Fruit fly (Drosophila melanogaster) whole organism, embryonic: ENCODE results near the gene CG7182.

Experiments used
- Atf3 ChIP-seq: fragments of 200-800 bp; sonication (Bioruptor generic); optimal IDR thresholded peaks from 3 replicates; lab custom pipeline; 2016; ENCODE audit warnings: missing biosample characterization, missing genetic modification characterization
- Blimp-1 ChIP-seq: fragments of 200-800 bp; sonication (Bioruptor generic); optimal IDR thresholded peaks from 3 replicates; lab custom pipeline; 2018; ENCODE audit warnings: missing biosample characterization, missing genetic modification characterization, mild to moderate bottlenecking, moderate library complexity, missing genetic modification reagents
- BtbVII ChIP-seq: fragments of 200-800 bp; sonication (Bioruptor generic); optimal IDR thresholded peaks from 3 replicates; lab custom pipeline; 2017; ENCODE audit warnings: missing biosample characterization, mild to moderate bottlenecking, missing genetic modification characterization
- CG12155 ChIP-seq: fragments of 200-800 bp; sonication (Bioruptor generic); optimal IDR thresholded peaks from 3 replicates; lab custom pipeline; 2016; ENCODE audit warnings: missing biosample characterization, missing genetic modification characterization
- CG12236 ChIP-seq: fragments of 200-800 bp; sonication (Bioruptor generic); optimal IDR thresholded peaks from 2 replicates; lab custom pipeline; 2016; ENCODE audit warnings: missing biosample characterization, missing genetic modification characterization
- CG12299 ChIP-seq: fragments of 200-800 bp; sonication (Bioruptor generic); optimal IDR thresholded peaks from 2 replicates; lab custom pipeline; 2018; ENCODE audit warnings: missing biosample characterization, mild to moderate bottlenecking, missing genetic modification characterization
- CG12744 ChIP-seq: fragments of 200-800 bp; sonication (Bioruptor generic); optimal IDR thresholded peaks from 2 replicates; lab custom pipeline; 2016; ENCODE audit warnings: missing biosample characterization, missing genetic modification characterization
- CG14860 ChIP-seq: fragments of 200-800 bp; sonication (Bioruptor generic); IDR thresholded peaks from 3 replicates; pipeline ENCODE4 v1.3.6; 2022; ENCODE audit warnings: missing biosample characterization, missing genetic modification characterization; ENCODE audit not compliant: partially characterized antibody
- CG17829 ChIP-seq: fragments of 200-800 bp; optimal IDR thresholded peaks from 2 replicates; lab custom pipeline; 2019; ENCODE audit warnings: missing biosample characterization, mild to moderate bottlenecking, missing genetic modification characterization, moderate library complexity
- CG18262 ChIP-seq: fragments of 200-800 bp; optimal IDR thresholded peaks from 3 replicates; lab custom pipeline; 2019; ENCODE audit warnings: missing biosample characterization, mild to moderate bottlenecking, missing genetic modification characterization, moderate library complexity
- CG1832 ChIP-seq: fragments of 200-800 bp; sonication (Bioruptor generic); optimal IDR thresholded peaks from 2 replicates; lab custom pipeline; 2017; ENCODE audit warnings: missing biosample characterization, mild to moderate bottlenecking, missing genetic modification characterization, inconsistent platforms
- CG2889 ChIP-seq: fragments of 200-800 bp; sonication (Bioruptor generic); IDR thresholded peaks from 3 replicates; pipeline ENCODE4 v1.3.6; 2022; ENCODE audit warnings: missing biosample characterization, missing genetic modification characterization
- CG30020 ChIP-seq: fragments of 200-800 bp; optimal IDR thresholded peaks from 2 replicates; lab custom pipeline; 2019; ENCODE audit warnings: missing biosample characterization, mild to moderate bottlenecking, missing genetic modification characterization, moderate library complexity
- CG5953 ChIP-seq: fragments of 200-800 bp; sonication (Bioruptor generic); IDR thresholded peaks from 2 replicates; pipeline ENCODE4 v1.3.6; 2022; ENCODE audit warnings: missing biosample characterization, missing genetic modification characterization
- CG6791 ChIP-seq: fragments of 200-800 bp; sonication (Bioruptor generic); IDR thresholded peaks from 3 replicates; pipeline ENCODE4 v1.3.6; 2022; ENCODE audit warnings: missing biosample characterization, missing genetic modification characterization; ENCODE audit not compliant: partially characterized antibody
- CG8089 ChIP-seq: fragments of 200-800 bp; sonication (Bioruptor generic); optimal IDR thresholded peaks from 3 replicates; lab custom pipeline; 2016; ENCODE audit warnings: missing biosample characterization, missing genetic modification characterization
- CG9215 ChIP-seq: fragments of 200-800 bp; sonication (Bioruptor generic); IDR thresholded peaks from 2 replicates; pipeline ENCODE4 v1.3.6; 2022; ENCODE audit warnings: missing biosample characterization, missing genetic modification characterization
- CoRest ChIP-seq: fragments of 200-800 bp; sonication (Bioruptor generic); optimal IDR thresholded peaks from 3 replicates; lab custom pipeline; 2018; ENCODE audit warnings: missing biosample characterization, mild to moderate bottlenecking, missing genetic modification characterization, moderate library complexity
- Dad ChIP-seq: fragments of 200-800 bp; sonication (Bioruptor generic); optimal IDR thresholded peaks from 3 replicates; lab custom pipeline; 2016; ENCODE audit warnings: missing biosample characterization, missing genetic modification characterization
- Ets97D ChIP-seq: fragments of 200-800 bp; sonication (Bioruptor generic); optimal IDR thresholded peaks from 3 replicates; lab custom pipeline; 2016; ENCODE audit warnings: missing biosample characterization, missing genetic modification characterization
- Hey ChIP-seq: fragments of 200-800 bp; sonication (Bioruptor generic); optimal IDR thresholded peaks from 3 replicates; lab custom pipeline; 2018; ENCODE audit warnings: missing biosample characterization, mild to moderate bottlenecking, missing genetic modification characterization
- Hr3 ChIP-seq: fragments of 200-800 bp; sonication (Bioruptor generic); optimal IDR thresholded peaks from 3 replicates; lab custom pipeline; 2016; ENCODE audit warnings: missing biosample characterization, missing genetic modification characterization
- Hr39 ChIP-seq: fragments of >200 bp; optimal IDR thresholded peaks from 2 replicates; lab custom pipeline; 2017
- Hr78 ChIP-seq, 2 experiments: fragments of 200-800 bp in 1 of 2; fragments of >200 bp in 1 of 2; sonication (Bioruptor generic) in 1 of 2; optimal IDR thresholded peaks; 2 replicates each; lab custom pipeline; 2017 to 2019; ENCODE audit warnings: missing biosample characterization in 2 of 2, missing genetic modification characterization in 2 of 2, mild to moderate bottlenecking in 1 of 2, moderate library complexity in 1 of 2
- MBD-R2 ChIP-seq: fragments of 200-800 bp; sonication (Bioruptor generic); IDR thresholded peaks from 2 replicates; pipeline ENCODE4 v1.3.6; 2022; ENCODE audit warnings: missing biosample characterization, missing genetic modification characterization
- MTF-1 ChIP-seq: fragments of 200-800 bp; sonication (Bioruptor generic); optimal IDR thresholded peaks from 2 replicates; lab custom pipeline; 2018; ENCODE audit warnings: missing biosample characterization, mild to moderate bottlenecking, missing genetic modification characterization, borderline replicate concordance
- NK7.1 ChIP-seq: fragments of 200-800 bp; sonication (Bioruptor generic); optimal IDR thresholded peaks from 3 replicates; lab custom pipeline; 2016; ENCODE audit warnings: missing biosample characterization, missing genetic modification characterization
- Rfx ChIP-seq: fragments of 200-800 bp; sonication (Bioruptor generic); IDR thresholded peaks from 2 replicates; pipeline ENCODE4 v1.3.6; 2022; ENCODE audit warnings: missing biosample characterization, missing genetic modification characterization
- abd-A ChIP-seq: fragments of 200-800 bp; sonication (Bioruptor generic); optimal IDR thresholded peaks from 3 replicates; lab custom pipeline; 2019; ENCODE audit warnings: missing biosample characterization, mild to moderate bottlenecking, missing genetic modification characterization, moderate library complexity
- ase ChIP-seq: fragments of 200-800 bp; sonication (Bioruptor generic); IDR thresholded peaks from 3 replicates; pipeline ENCODE4 v1.3.6; 2022; ENCODE audit warnings: missing biosample characterization, missing genetic modification characterization
- bigmax ChIP-seq: fragments of 200-800 bp; sonication (Bioruptor generic); optimal IDR thresholded peaks from 2 replicates; lab custom pipeline; 2018; ENCODE audit warnings: missing biosample characterization, mild to moderate bottlenecking, missing genetic modification characterization
- bowl ChIP-seq: fragments of 200-800 bp; sonication (Bioruptor generic); IDR thresholded peaks from 2 replicates; pipeline ENCODE4 v1.3.6; 2022; ENCODE audit warnings: missing biosample characterization, missing genetic modification characterization
- ci ChIP-seq: fragments of 200-800 bp; sonication (Bioruptor generic); IDR thresholded peaks from 3 replicates; pipeline ENCODE4 v1.3.6; 2022; ENCODE audit warnings: missing biosample characterization, missing genetic modification characterization
- dati ChIP-seq: fragments of 200-800 bp; sonication (Bioruptor generic); IDR thresholded peaks from 2 replicates; pipeline ENCODE4 v1.3.6; 2022; ENCODE audit warnings: missing biosample characterization, missing genetic modification characterization
- eve ChIP-seq, 2 experiments: fragments of >200 bp; optimal IDR thresholded peaks; 2 replicates each; lab custom pipeline; 2017; ENCODE audit warnings: missing biosample characterization in 2 of 2, missing genetic modification characterization in 2 of 2
- gce ChIP-seq: fragments of 200-800 bp; sonication (Bioruptor generic); IDR thresholded peaks from 3 replicates; pipeline ENCODE4 v1.3.6; 2022; ENCODE audit warnings: missing biosample characterization, missing genetic modification characterization
- gsb ChIP-seq: fragments of 200-800 bp; sonication (Bioruptor generic); IDR thresholded peaks from 2 replicates; pipeline ENCODE4 v1.3.6; 2022; ENCODE audit warnings: missing biosample characterization, missing genetic modification characterization
- gt ChIP-seq: fragments of 200-800 bp; sonication (Bioruptor generic); IDR thresholded peaks from 2 replicates; pipeline ENCODE4 v1.3.6; 2022; ENCODE audit warnings: missing biosample characterization, missing genetic modification characterization
- her ChIP-seq: fragments of 200-800 bp; sonication (Bioruptor generic); optimal IDR thresholded peaks from 2 replicates; lab custom pipeline; 2016; ENCODE audit warnings: missing biosample characterization, missing genetic modification characterization
- hth ChIP-seq: fragments of >200 bp; optimal IDR thresholded peaks from 2 replicates; lab custom pipeline; 2017; ENCODE audit warnings: inconsistent platforms
- lab ChIP-seq: fragments of 200-800 bp; sonication (Bioruptor generic); optimal IDR thresholded peaks from 3 replicates; lab custom pipeline; 2017; ENCODE audit warnings: missing biosample characterization, missing genetic modification characterization, mild to moderate bottlenecking, moderate library complexity, missing genetic modification reagents
- mam ChIP-seq: fragments of 200-800 bp; sonication (Bioruptor generic); optimal IDR thresholded peaks from 3 replicates; lab custom pipeline; 2016; ENCODE audit warnings: missing biosample characterization, missing genetic modification characterization
- nerfin-2 ChIP-seq: fragments of 200-800 bp; sonication (Bioruptor generic); IDR thresholded peaks from 2 replicates; pipeline ENCODE4 v1.3.6; 2022; ENCODE audit warnings: missing biosample characterization, missing genetic modification characterization; ENCODE audit not compliant: partially characterized antibody
- p53 ChIP-seq: fragments of 200-800 bp; sonication (Bioruptor generic); optimal IDR thresholded peaks from 2 replicates; lab custom pipeline; 2016; ENCODE audit warnings: missing biosample characterization, missing genetic modification characterization
- peb ChIP-seq: fragments of 200-800 bp; sonication (Bioruptor generic); IDR thresholded peaks from 2 replicates; pipeline ENCODE4 v1.3.6; 2022; ENCODE audit warnings: missing biosample characterization, missing genetic modification characterization
- ranshi ChIP-seq: fragments of 200-800 bp; sonication (Bioruptor generic); IDR thresholded peaks from 2 replicates; pipeline ENCODE4 v1.3.6; 2022; ENCODE audit warnings: missing biosample characterization, missing genetic modification characterization
- sens ChIP-seq: fragments of 200-800 bp; sonication (Bioruptor generic); peaks from one replicate; lab custom pipeline; 2016; ENCODE audit warnings: missing biosample characterization, missing genetic modification characterization
- sima ChIP-seq: fragments of 200-800 bp; sonication (Bioruptor generic); optimal IDR thresholded peaks from 2 replicates; lab custom pipeline; 2016; ENCODE audit warnings: missing biosample characterization, missing genetic modification characterization
- slou ChIP-seq: fragments of 200-800 bp; sonication (Bioruptor generic); optimal IDR thresholded peaks from 3 replicates; lab custom pipeline; 2016; ENCODE audit warnings: missing biosample characterization, missing genetic modification characterization
- sug ChIP-seq: fragments of 200-800 bp; optimal IDR thresholded peaks from 2 replicates; lab custom pipeline; 2019; ENCODE audit warnings: missing biosample characterization, mild to moderate bottlenecking, missing genetic modification characterization, moderate library complexity
- tin ChIP-seq: fragments of 200-800 bp; sonication (Bioruptor generic); optimal IDR thresholded peaks from 3 replicates; lab custom pipeline; 2016; ENCODE audit warnings: missing biosample characterization, missing genetic modification characterization
- tup ChIP-seq: fragments of 200-800 bp; sonication (Bioruptor generic); optimal IDR thresholded peaks from 2 replicates; lab custom pipeline; 2016; ENCODE audit warnings: missing biosample characterization, mild to moderate bottlenecking, missing genetic modification characterization, moderate library complexity

CG7182 gene

dm6 chr3L:8395630-8396168, 49.5 kb upstream of the CG7182 start, which contains the start of gene CG7120 (continued):
- TF ChIP-seq MBD-R2 (GFP tag; lab: Robert Waterston, UW) (peak; percentile 10; the same call in 1 of the 2 replicates), ranshi (GFP tag; lab: Robert Waterston, UW) (no peak), tup (peak; percentile 33), tin (peak; percentile 28), bowl (no peak), p53 (GFP tag; lab: Kevin White, UChicago) (no peak), her (GFP tag; lab: Kevin White, UChicago) (no peak), hth (lab: Kevin White, UChicago) (no peak), ci (GFP tag; lab: Robert Waterston, UW) (peak; percentile 61; the same call in 1 of the 3 replicates), sug (tag; lab: Kevin White, UChicago) (no peak), CG1832 (GFP tag; lab: Kevin White, UChicago) (no peak), Dad (GFP tag; lab: Kevin White, UChicago) (no peak), Hr78 (GFP tag; optimal IDR thresholded peaks at IDR 0.05; lab: Kevin White, UChicago) (no peak), CG9215 (GFP tag; lab: Robert Waterston, UW) (no peak), MTF-1 (GFP tag; lab: Kevin White, UChicago) (peak; percentile 18), lab (peak; percentile 61), Hr3 (GFP tag; lab: Kevin White, UChicago) (peak; percentile 7), CG12299 (no peak), Hey (no peak), gce (no peak), sens (GFP tag; lab: Kevin White, UChicago) (peak; percentile 93), CG12236 (no peak), ase (GFP tag; lab: Robert Waterston, UW) (0 out of 3 replicates have a peak, but pooled peaks have one; percentile 49), CG14860 (GFP tag; lab: Robert Waterston, UW) (no peak), peb (no peak), CG30020 (tag; lab: Kevin White, UChicago) (no peak), CG6791 (GFP tag; lab: Robert Waterston, UW) (no peak), abd-A (tag; lab: Kevin White, UChicago) (no peak), CG12155 (GFP tag; lab: Kevin White, UChicago) (no peak), nerfin-2 (GFP tag; lab: Robert Waterston, UW) (peak; percentile 25), BtbVII (GFP tag; lab: Kevin White, UChicago) (peak; percentile 36), dati (no peak), CG18262 (tag; lab: Kevin White, UChicago) (peak; percentile 68), sima (GFP tag; lab: Kevin White, UChicago) (no peak), CG8089 (GFP tag; lab: Kevin White, UChicago) (peak; percentile 51), bigmax (GFP tag; lab: Kevin White, UChicago) (no peak), Rfx (GFP tag; lab: Robert Waterston, UW) (peak; percentile 24; the same call in 1 of the 2 replicates), mam (peak; percentile 40), gt (GFP tag; lab: Robert Waterston, UW) (no peak), eve (GFP tag; optimal IDR thresholded peaks at IDR 0.05; lab: Kevin White, UChicago) (no peak), CG17829 (peak; percentile 51), CoRest (tag; lab: Kevin White, UChicago) (peak; percentile 44), Atf3 (GFP tag; lab: Kevin White, UChicago) (no peak), Ets97D (no peak), CG5953 (GFP tag; lab: Robert Waterston, UW) (no peak), CG2889 (GFP tag; lab: Robert Waterston, UW) (no peak), gsb (GFP tag; lab: Robert Waterston, UW) (no peak), slou (GFP tag; lab: Kevin White, UChicago) (no peak), CG12744 (GFP tag; lab: Kevin White, UChicago) (no peak), NK7.1 (peak; percentile 31), Hr39 (lab: Kevin White, UChicago) (no peak), Blimp-1 (GFP tag; lab: Kevin White, UChicago) (peak; percentile 55)
